Fruit fly (Drosophila melanogaster) whole organism, embryonic: Measurements from ENCODE around the gene RfC3.

ENCODE experiments used
- CG10959 ChIP-seq: fragments of 200-800 bp; sonication (Bioruptor generic); IDR thresholded peaks from 2 replicates; pipeline ENCODE4 v1.3.6; 2022; ENCODE audit warnings: missing biosample characterization, missing genetic modification characterization
- CG12391 ChIP-seq: fragments of 200-800 bp; sonication (Bioruptor generic); optimal IDR thresholded peaks from 3 replicates; lab custom pipeline; 2018; ENCODE audit warnings: missing biosample characterization, mild to moderate bottlenecking, missing genetic modification characterization, moderate library complexity
- CG12659 ChIP-seq: fragments of 200-800 bp; sonication (Bioruptor generic); optimal IDR thresholded peaks from 3 replicates; lab custom pipeline; 2017; ENCODE audit warnings: mild to moderate bottlenecking, missing biosample characterization, missing genetic modification reagents, missing genetic modification characterization
- CG13287 ChIP-seq: fragments of 200-800 bp; sonication (Bioruptor generic); IDR thresholded peaks from 2 replicates; pipeline ENCODE4 v1.3.6; 2022; ENCODE audit warnings: missing biosample characterization, missing genetic modification characterization; ENCODE audit not compliant: partially characterized antibody
- CG15514 ChIP-seq: fragments of 200-800 bp; sonication (Bioruptor generic); optimal IDR thresholded peaks from 3 replicates; lab custom pipeline; 2017; ENCODE audit warnings: missing biosample characterization, missing genetic modification characterization, mild to moderate bottlenecking, moderate library complexity, missing genetic modification reagents
- CG2120 ChIP-seq: fragments of 200-800 bp; sonication (Bioruptor generic); optimal IDR thresholded peaks from 3 replicates; lab custom pipeline; 2016; ENCODE audit warnings: missing biosample characterization, missing genetic modification characterization
- CG32767 ChIP-seq: fragments of 200-800 bp; sonication (Bioruptor generic); IDR thresholded peaks from 2 replicates; pipeline ENCODE4 v1.3.6; 2022; ENCODE audit warnings: missing biosample characterization, missing genetic modification characterization
- CG4617 ChIP-seq: fragments of 200-800 bp; sonication (Bioruptor generic); optimal IDR thresholded peaks from 3 replicates; lab custom pipeline; 2016; ENCODE audit warnings: missing biosample characterization, missing genetic modification characterization, borderline replicate concordance
- CG7271 ChIP-seq: fragments of 200-800 bp; sonication (Bioruptor generic); optimal IDR thresholded peaks from 2 replicates; lab custom pipeline; 2018; ENCODE audit warnings: missing biosample characterization, mild to moderate bottlenecking, missing genetic modification characterization, moderate library complexity
- CG8290 ChIP-seq, 3 experiments: fragments of 200-800 bp; sonication (Bioruptor generic); optimal IDR thresholded peaks; 2 replicates each; lab custom pipeline; 2016 to 2019; ENCODE audit warnings: missing biosample characterization in 3 of 3, missing genetic modification characterization in 3 of 3, mild to moderate bottlenecking in 2 of 3, moderate library complexity in 1 of 3
- CG9727 ChIP-seq: fragments of 200-800 bp; sonication (Bioruptor generic); optimal IDR thresholded peaks from 3 replicates; lab custom pipeline; 2017; ENCODE audit warnings: missing biosample characterization, mild to moderate bottlenecking, missing genetic modification characterization
- CoRest ChIP-seq: fragments of 200-800 bp; sonication (Bioruptor generic); optimal IDR thresholded peaks from 3 replicates; lab custom pipeline; 2018; ENCODE audit warnings: missing biosample characterization, mild to moderate bottlenecking, missing genetic modification characterization, moderate library complexity
- Dad ChIP-seq: fragments of 200-800 bp; sonication (Bioruptor generic); optimal IDR thresholded peaks from 3 replicates; lab custom pipeline; 2016; ENCODE audit warnings: missing biosample characterization, missing genetic modification characterization
- Dfd ChIP-seq, 2 experiments: fragments of >200 bp; optimal IDR thresholded peaks; 2 replicates each; lab custom pipeline; 2017; ENCODE audit warnings: missing biosample characterization in 2 of 2, missing genetic modification characterization in 2 of 2
- Dll ChIP-seq: fragments of 200-800 bp; sonication (Bioruptor generic); IDR thresholded peaks from 4 replicates; pipeline ENCODE4 v1.3.6; 2022; ENCODE audit warnings: missing biosample characterization, missing genetic modification characterization; ENCODE audit not compliant: partially characterized antibody
- Elba2 ChIP-seq: fragments of 200-800 bp; sonication (Bioruptor generic); optimal IDR thresholded peaks from 3 replicates; lab custom pipeline; 2016; ENCODE audit warnings: missing biosample characterization, missing genetic modification characterization
- HLHmδ ChIP-seq: fragments of 200-800 bp; sonication (Bioruptor generic); optimal IDR thresholded peaks from 2 replicates; lab custom pipeline; 2018; ENCODE audit warnings: missing biosample characterization, mild to moderate bottlenecking, missing genetic modification characterization, moderate library complexity
- Opbp ChIP-seq: fragments of 200-800 bp; sonication (Bioruptor generic); IDR thresholded peaks from 3 replicates; pipeline ENCODE4 v1.3.6; 2022; ENCODE audit warnings: missing biosample characterization, missing genetic modification characterization; ENCODE audit not compliant: partially characterized antibody
- Scr ChIP-seq: fragments of 200-800 bp; sonication (Bioruptor generic); IDR thresholded peaks from 2 replicates; pipeline ENCODE4 v1.3.6; 2022; ENCODE audit warnings: missing biosample characterization, missing genetic modification characterization; ENCODE audit not compliant: partially characterized antibody
- Trl ChIP-seq, 3 experiments: fragments of >200 bp in 2 of 3; fragments of 200-800 bp in 1 of 3; sonication (Bioruptor generic) in 1 of 3; optimal IDR thresholded peaks; 2 replicates in 1 of 3; 3 replicates in 2 of 3; lab custom pipeline; 2016 to 2017; ENCODE audit warnings: missing biosample characterization in 1 of 3, missing genetic modification characterization in 1 of 3
- Vsx1 ChIP-seq: fragments of 200-800 bp; sonication (Bioruptor generic); optimal IDR thresholded peaks from 2 replicates; lab custom pipeline; 2017; ENCODE audit warnings: missing biosample characterization, mild to moderate bottlenecking, missing genetic modification characterization, missing genetic modification reagents
- ara ChIP-seq: fragments of 200-800 bp; sonication (Bioruptor generic); IDR thresholded peaks from 2 replicates; pipeline ENCODE4 v1.3.6; 2022; ENCODE audit warnings: missing biosample characterization, missing genetic modification characterization
- bsh ChIP-seq, 2 experiments: fragments of 200-800 bp; sonication (Bioruptor generic); optimal IDR thresholded peaks; 2 replicates each; lab custom pipeline; 2017 to 2018; ENCODE audit warnings: mild to moderate bottlenecking in 2 of 2, missing biosample characterization in 2 of 2, missing genetic modification characterization in 2 of 2, moderate library complexity in 1 of 2
- corto ChIP-seq: fragments of 200-800 bp; sonication (Bioruptor generic); optimal IDR thresholded peaks from 2 replicates; lab custom pipeline; 2016; ENCODE audit warnings: missing biosample characterization, mild to moderate bottlenecking, missing genetic modification characterization, moderate library complexity
- crp ChIP-seq, 2 experiments: fragments of 200-800 bp; sonication (Bioruptor generic); optimal IDR thresholded peaks; 2 replicates in 1 of 2; 3 replicates in 1 of 2; lab custom pipeline; 2017; ENCODE audit warnings: missing biosample characterization in 2 of 2, missing genetic modification characterization in 2 of 2, mild to moderate bottlenecking in 1 of 2, moderate library complexity in 1 of 2
- da ChIP-seq: fragments of 200-800 bp; sonication (Bioruptor generic); optimal IDR thresholded peaks from 2 replicates; lab custom pipeline; 2016; ENCODE audit warnings: missing biosample characterization, missing genetic modification characterization
- dpn ChIP-seq, 2 experiments: fragments of 200-800 bp; sonication (Bioruptor generic); optimal IDR thresholded peaks; 3 replicates each; lab custom pipeline; 2016; ENCODE audit warnings: missing biosample characterization in 2 of 2, missing genetic modification characterization in 2 of 2
- dysf ChIP-seq: fragments of 200-800 bp; sonication (Bioruptor generic); IDR thresholded peaks from 3 replicates; pipeline ENCODE4 v1.3.6; 2022; ENCODE audit warnings: missing biosample characterization, missing genetic modification characterization
- gcm ChIP-seq: fragments of 200-800 bp; sonication (Bioruptor generic); optimal IDR thresholded peaks from 2 replicates; lab custom pipeline; 2019; ENCODE audit warnings: missing biosample characterization, mild to moderate bottlenecking, missing genetic modification characterization, moderate library complexity
- her ChIP-seq: fragments of 200-800 bp; sonication (Bioruptor generic); optimal IDR thresholded peaks from 2 replicates; lab custom pipeline; 2016; ENCODE audit warnings: missing biosample characterization, missing genetic modification characterization
- knrl ChIP-seq: fragments of 200-800 bp; sonication (Bioruptor generic); IDR thresholded peaks from 3 replicates; pipeline ENCODE4 v1.3.6; 2022; ENCODE audit warnings: missing biosample characterization, missing genetic modification characterization; ENCODE audit not compliant: partially characterized antibody
- lbe ChIP-seq: fragments of 200-800 bp; sonication (Bioruptor generic); optimal IDR thresholded peaks from 2 replicates; lab custom pipeline; 2016; ENCODE audit warnings: missing biosample characterization, mild to moderate bottlenecking, missing genetic modification characterization
- nerfin-1 ChIP-seq: fragments of 200-800 bp; sonication (Bioruptor generic); optimal IDR thresholded peaks from 3 replicates; lab custom pipeline; 2019; ENCODE audit warnings: missing biosample characterization, mild to moderate bottlenecking, missing genetic modification characterization, moderate library complexity
- schlank ChIP-seq: fragments of 200-800 bp; sonication (Bioruptor generic); optimal IDR thresholded peaks from 2 replicates; lab custom pipeline; 2018; ENCODE audit warnings: missing biosample characterization, mild to moderate bottlenecking, missing genetic modification characterization
- sens ChIP-seq: fragments of 200-800 bp; sonication (Bioruptor generic); peaks from one replicate; lab custom pipeline; 2016; ENCODE audit warnings: missing biosample characterization, missing genetic modification characterization
- slbo ChIP-seq: fragments of 200-800 bp; sonication (Bioruptor generic); IDR thresholded peaks from 2 replicates; pipeline ENCODE4 v1.3.6; 2022; ENCODE audit warnings: missing biosample characterization, missing genetic modification characterization
- sug ChIP-seq: fragments of 200-800 bp; optimal IDR thresholded peaks from 2 replicates; lab custom pipeline; 2019; ENCODE audit warnings: missing biosample characterization, mild to moderate bottlenecking, missing genetic modification characterization, moderate library complexity
- tna ChIP-seq: fragments of 200-800 bp; sonication (Bioruptor generic); IDR thresholded peaks from 2 replicates; pipeline ENCODE4 v1.3.6; 2022; ENCODE audit warnings: missing biosample characterization, missing genetic modification characterization; ENCODE audit not compliant: partially characterized antibody
- zen2 ChIP-seq: fragments of 200-800 bp; sonication (Bioruptor generic); IDR thresholded peaks from 3 replicates; pipeline ENCODE4 v1.3.6; 2022; ENCODE audit warnings: missing biosample characterization, missing genetic modification characterization; ENCODE audit not compliant: partially characterized antibody

The RfC3 gene

DNA sequence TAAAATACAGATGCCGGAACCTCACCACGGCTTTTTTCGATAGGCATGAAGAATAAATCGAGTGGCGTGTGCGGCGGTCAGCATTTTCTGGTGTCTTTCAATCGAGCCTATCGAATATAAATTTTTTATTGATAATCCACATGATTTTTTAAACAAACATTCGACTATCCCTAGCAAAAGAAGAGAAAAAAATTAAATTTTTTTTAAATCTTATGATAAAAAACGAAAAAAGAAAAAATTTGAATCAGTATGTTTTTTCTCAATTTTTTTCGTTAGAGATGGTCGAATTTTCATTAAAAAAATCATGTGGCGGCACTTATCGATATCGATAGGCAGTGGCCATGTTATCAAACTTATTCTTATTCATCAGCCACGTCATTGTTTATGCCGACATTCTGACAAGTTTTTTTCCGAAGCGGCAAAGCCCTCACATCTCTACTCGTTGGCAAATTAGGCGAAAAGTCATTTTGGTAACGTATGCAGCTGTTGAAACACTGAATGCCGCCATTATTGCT, 7.6 kb downstream of the RfC3 start, which contains the start of the genes SmB and KdelR (continued):
- TF ChIP-seq sug (peak; percentile 58), her (GFP tag; lab: Kevin White, UChicago) (no peak), schlank (tag; lab: Kevin White, UChicago) (no peak), CG10959 (GFP tag; lab: Robert Waterston, UW) (no peak), CG2120 (GFP tag; lab: Kevin White, UChicago) (peak; percentile 51), CoRest (tag; lab: Kevin White, UChicago) (peak; percentile 16), HLHmδ (GFP tag; lab: Kevin White, UChicago) (no peak), sens (GFP tag; lab: Kevin White, UChicago) (peak; percentile 81), CG7271 (peak; percentile 8), Dad (GFP tag; lab: Kevin White, UChicago) (peak; percentile 4), ara (no peak), CG8290 (GFP tag; optimal IDR thresholded peaks at IDR 0.05; lab: Kevin White, UChicago) (peak; percentile 40), CG8290 (tag; optimal IDR thresholded peaks at IDR 0.05; lab: Kevin White, UChicago) (peak in 1 of 2 experiments; percentile 53), lbe (GFP tag; lab: Kevin White, UChicago) (peak; percentile 67), Trl (optimal IDR thresholded peaks at IDR 0.05; lab: Kevin White, UChicago) (no peak), Trl (GFP tag; optimal IDR thresholded peaks at IDR 0.05; lab: Kevin White, UChicago) (peak; percentile 24), dysf (GFP tag; lab: Robert Waterston, UW) (no peak), CG12659 (GFP tag; lab: Kevin White, UChicago) (peak; percentile 82), Vsx1 (GFP tag; lab: Kevin White, UChicago) (peak; percentile 69), Opbp (GFP tag; lab: Robert Waterston, UW) (peak; percentile 64; the same call in 2 of the 3 replicates), CG9727 (GFP tag; lab: Kevin White, UChicago) (peak; percentile 42), Dll (peak; percentile 91), CG32767 (GFP tag; lab: Robert Waterston, UW) (no peak), dpn (GFP tag; optimal IDR thresholded peaks at IDR 0.05; lab: Kevin White, UChicago) (peak in 1 of 2 experiments; percentile 13), Scr (peak; percentile 86), CG13287 (GFP tag; lab: Robert Waterston, UW) (peak; percentile 92), zen2 (peak; percentile 66), Dfd (GFP tag; optimal IDR thresholded peaks at IDR 0.05; lab: Kevin White, UChicago) (no peak), corto (no peak), Elba2 (GFP tag; lab: Kevin White, UChicago) (peak; percentile 26), da (GFP tag; lab: Kevin White, UChicago) (no peak), crp (GFP tag; optimal IDR thresholded peaks at IDR 0.05; lab: Kevin White, UChicago) (peak in 1 of 2 experiments; percentile 54), CG12391 (tag; lab: Kevin White, UChicago) (peak; percentile 59), tna (GFP tag; lab: Robert Waterston, UW) (peak; percentile 84), CG15514 (peak; percentile 66), bsh (GFP tag; optimal IDR thresholded peaks at IDR 0.05; lab: Kevin White, UChicago) (peak in 1 of 2 experiments; percentile 1), gcm (GFP tag; lab: Kevin White, UChicago) (peak; percentile 40), nerfin-1 (tag; lab: Kevin White, UChicago) (peak; percentile 40), slbo (GFP tag; lab: Robert Waterston, UW) (peak; percentile 26; the same call in 1 of the 2 replicates), knrl (GFP tag; lab: Robert Waterston, UW) (peak; percentile 69), CG4617 (GFP tag; lab: Kevin White, UChicago) (peak; percentile 18)
